Worm (Caenorhabditis elegans) whole organism, L4 larva: ENCODE data around the gene baf-1.

Experiments used
- F49E8.2 ChIP-seq: sonication (generic microtip); optimal IDR thresholded peaks from 2 replicates; lab custom pipeline; 2016; ENCODE audit warnings: missing compliant biosample characterization, mild to moderate bottlenecking, missing genetic modification characterization, borderline replicate concordance
- ZK546.5 ChIP-seq, 2 experiments: sonication (generic microtip); optimal IDR thresholded peaks; 2 replicates each; lab custom pipeline; 2017; ENCODE audit warnings: missing biosample characterization in 2 of 2, missing genetic modification characterization in 2 of 2
- ces-1 ChIP-seq: fragments of 150-350 bp; sonication (generic microtip); optimal IDR thresholded peaks from 4 replicates; lab custom pipeline; 2014; ENCODE audit warnings: missing biosample characterization, missing genetic modification reagents, missing genetic modification characterization
- lin-15B ChIP-seq: fragments of 150-350 bp; sonication (generic microtip); optimal IDR thresholded peaks from 3 replicates; lab custom pipeline; 2014; ENCODE audit warnings: missing biosample characterization, missing genetic modification characterization
- lin-39 ChIP-seq: fragments of 150-350 bp; optimal IDR thresholded peaks from 2 replicates; lab custom pipeline; 2014; ENCODE audit warnings: missing biosample characterization, missing genetic modification reagents, missing genetic modification characterization
- nhr-237 ChIP-seq: sonication (generic microtip); optimal IDR thresholded peaks from 2 replicates; lab custom pipeline; 2017; ENCODE audit warnings: missing biosample characterization, missing genetic modification characterization
- pha-4 ChIP-seq, 2 experiments: fragments of 150-350 bp in 1 of 2; fragments of 200-800 bp in 1 of 2; sonication (Bioruptor generic) in 1 of 2; IDR thresholded peaks in 1 of 2; optimal IDR thresholded peaks in 1 of 2; 2 replicates each; pipeline versions ENCODE4 v1.3.6 to Lab custom; 2014 to 2022; ENCODE audit warnings: missing genetic modification characterization in 2 of 2, missing genetic modification reagents in 2 of 2, missing biosample characterization in 1 of 2, missing compliant biosample characterization in 1 of 2
- unc-130 ChIP-seq: sonication (generic microtip); optimal IDR thresholded peaks from 2 replicates; lab custom pipeline; 2016; ENCODE audit warnings: missing genetic modification reagents, missing genetic modification characterization, missing compliant biosample characterization
- zag-1 ChIP-seq: fragments of 150-350 bp; optimal IDR thresholded peaks from 2 replicates; lab custom pipeline; 2014; ENCODE audit warnings: missing biosample characterization, missing genetic modification characterization

DNA sequence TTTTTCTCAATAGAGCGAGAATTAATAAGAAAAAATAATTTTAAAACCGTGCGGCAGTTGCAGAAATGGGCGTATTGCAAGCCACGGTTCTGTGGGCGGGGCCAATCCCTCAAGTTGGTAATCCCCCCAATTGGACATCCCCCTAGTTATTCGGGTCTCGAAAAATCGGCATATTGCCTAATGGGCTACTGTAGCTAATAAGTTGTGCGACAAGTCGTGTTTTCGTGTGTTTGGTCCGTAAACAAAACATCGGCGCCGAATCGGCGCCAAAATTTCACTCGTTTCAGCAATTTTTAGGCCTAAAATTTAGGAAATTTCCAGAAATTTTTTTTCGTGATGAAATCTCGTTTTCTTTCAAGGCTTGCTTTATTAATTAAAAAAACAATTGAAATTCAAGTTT lies 37.1 kb downstream of the baf-1 start:
- TF ChIP-seq lin-39 (tag; lab: Kevin White, UChicago) (no peak), lin-15B (no peak), zag-1 (tag; lab: Kevin White, UChicago) (no peak), nhr-237 (no peak), unc-130 (GFP tag; lab: Kevin White, UChicago) (peak; percentile 65), ces-1 (GFP tag; lab: Kevin White, UChicago) (no peak), ZK546.5 (tag; optimal IDR thresholded peaks at IDR 0.05; lab: Kevin White, UChicago) (no peak), pha-4 (GFP tag; IDR thresholded peaks at IDR 0.05; lab: Robert Waterston, UW) (no peak), pha-4 (tag; optimal IDR thresholded peaks at IDR 0.05; lab: Kevin White, UChicago) (no peak), F49E8.2 (no peak)
